Worm (Caenorhabditis elegans) whole organism, early embryonic: ENCODE data around the gene F59B2.14.

Source experiments
- F13C5.2 ChIP-seq: sonication (generic microtip); optimal IDR thresholded peaks from 2 replicates; lab custom pipeline; 2017; ENCODE audit warnings: mild to moderate bottlenecking, missing genetic modification characterization, inconsistent platforms, missing compliant biosample characterization
- aly-1 ChIP-seq: sonication (generic microtip); optimal IDR thresholded peaks from 2 replicates; lab custom pipeline; 2016; ENCODE audit warnings: missing genetic modification characterization, missing compliant biosample characterization
- ama-1 ChIP-seq: fragments of 150-350 bp; optimal IDR thresholded peaks from 2 replicates; lab custom pipeline; 2014
- ceh-13 ChIP-seq: fragments of 200-800 bp; sonication (Bioruptor generic); optimal IDR thresholded peaks from 2 replicates; lab custom pipeline; 2018; ENCODE audit warnings: mild to moderate bottlenecking, missing genetic modification characterization, missing compliant biosample characterization
- ceh-36 ChIP-seq: sonication (generic microtip); optimal IDR thresholded peaks from 2 replicates; lab custom pipeline; 2016; ENCODE audit warnings: missing genetic modification characterization, inconsistent platforms, missing compliant biosample characterization
- ets-7 ChIP-seq: sonication (generic microtip); optimal IDR thresholded peaks from 2 replicates; lab custom pipeline; 2016; ENCODE audit warnings: missing genotype, missing genetic modification characterization, missing compliant biosample characterization
- flt-1 ChIP-seq: fragments of 200-800 bp; sonication (Bioruptor generic); IDR thresholded peaks from 2 replicates; pipeline ENCODE4 v1.3.6; 2022; ENCODE audit warnings: missing genetic modification characterization, missing compliant biosample characterization
- hmbx-1 ChIP-seq: sonication (generic microtip); optimal IDR thresholded peaks from 2 replicates; lab custom pipeline; 2016; ENCODE audit warnings: mild to moderate bottlenecking, missing genetic modification characterization, missing compliant biosample characterization
- hnd-1 ChIP-seq: sonication (generic microtip); optimal IDR thresholded peaks from 2 replicates; lab custom pipeline; 2016; ENCODE audit warnings: missing genetic modification characterization, missing compliant biosample characterization
- pes-1 ChIP-seq: fragments of 200-800 bp; sonication (Bioruptor generic); IDR thresholded peaks from 2 replicates; pipeline ENCODE4 v1.3.6; 2022; ENCODE audit warnings: missing genetic modification reagents, missing genetic modification characterization, missing compliant biosample characterization
- sea-1 ChIP-seq: fragments of 200-800 bp; sonication (Bioruptor generic); conservative IDR thresholded peaks from 2 replicates; pipeline ENCODE4 v1.3.6; 2022; ENCODE audit warnings: missing genetic modification characterization, missing compliant biosample characterization
- tbx-37 ChIP-seq: fragments of 200-800 bp; sonication (Bioruptor generic); conservative IDR thresholded peaks from 2 replicates; pipeline ENCODE4 v1.3.6; 2022; ENCODE audit warnings: missing genetic modification reagents, missing genetic modification characterization, missing compliant biosample characterization
- tra-4 ChIP-seq: sonication (generic microtip); optimal IDR thresholded peaks from 2 replicates; lab custom pipeline; 2017; ENCODE audit warnings: missing genetic modification characterization, missing compliant biosample characterization

ce11 chrIII:8983811-8984210 is 38.6 kb downstream of the F59B2.14 start:
- TF ChIP-seq aly-1 (tag; lab: Kevin White, UChicago) (no peak), ets-7 (no peak), hmbx-1 (no peak), flt-1 (no peak), ama-1 (lab: Kevin White, UChicago) (no peak), hnd-1 (tag; lab: Kevin White, UChicago) (no peak), tbx-37 (GFP tag; lab: Robert Waterston, UW) (no peak), ceh-13 (no peak), F13C5.2 (tag; lab: Kevin White, UChicago) (no peak), ceh-36 (tag; lab: Kevin White, UChicago) (no peak), pes-1 (GFP tag; lab: Robert Waterston, UW) (no peak), sea-1 (GFP tag; lab: Robert Waterston, UW) (no peak), tra-4 (tag; lab: Kevin White, UChicago) (no peak)
